Fruit fly (Drosophila melanogaster) Kc167 (cell line): ENCODE measurements around the gene Marcal1.

Experiments used
- Myc ChIP-seq: fragments of >200 bp; optimal IDR thresholded peaks from 2 replicates; lab custom pipeline; 2017; ENCODE audit warnings: missing external identifiers
- Sin3A ChIP-seq: fragments of >200 bp; optimal IDR thresholded peaks from 2 replicates; lab custom pipeline; 2018; ENCODE audit warnings: missing external identifiers
- h ChIP-seq: fragments of >200 bp; optimal IDR thresholded peaks from 3 replicates; lab custom pipeline; 2018; ENCODE audit warnings: missing external identifiers
- psq ChIP-seq: fragments of >200 bp; optimal IDR thresholded peaks from 2 replicates; lab custom pipeline; 2017; ENCODE audit warnings: missing external identifiers
- ttk ChIP-seq: sonication (Bioruptor generic); optimal IDR thresholded peaks from 2 replicates; lab custom pipeline; 2017; ENCODE audit warnings: missing external identifiers

DNA sequence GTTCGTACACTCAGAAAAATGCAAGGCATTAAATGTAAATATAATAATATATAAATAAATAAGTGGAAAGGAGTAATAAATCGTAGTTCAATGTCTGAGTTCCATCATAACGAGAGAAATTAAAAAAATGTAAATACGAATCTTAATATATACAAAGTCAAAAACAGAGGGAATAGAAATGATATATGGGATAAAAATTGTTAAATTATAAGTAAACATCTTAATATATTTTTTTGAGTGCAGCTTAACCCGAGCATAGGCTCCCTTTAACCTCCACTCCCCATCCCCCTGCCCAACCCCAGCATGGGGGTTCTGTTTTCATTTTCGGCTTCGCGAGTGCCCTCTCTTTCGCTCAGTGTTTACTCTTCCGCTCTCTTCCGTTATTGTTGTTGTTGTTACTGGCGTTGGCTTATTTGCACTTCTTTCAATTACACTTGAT lies 39.6 kb upstream of the Marcal1 start:
- no peak for TF ChIP-seq Sin3A (lab: Kevin White, UChicago)
- no peak for TF ChIP-seq psq (lab: Kevin White, UChicago)
- TF ChIP-seq h (lab: Kevin White, UChicago): no peak
- TF ChIP-seq ttk: no peak
- TF ChIP-seq Myc (lab: Kevin White, UChicago): no peak
